Worm (Caenorhabditis elegans) whole organism, mixed stage, embryonic: Measurements from ENCODE around the gene sel-7.

Experiments
- lsy-2 ChIP-seq: fragments of 150-350 bp; optimal IDR thresholded peaks from 2 replicates; lab custom pipeline; 2014; ENCODE audit warnings: missing biosample characterization, missing genetic modification characterization
- nhr-12 ChIP-seq: fragments of 150-350 bp; optimal IDR thresholded peaks from 2 replicates; lab custom pipeline; 2014; ENCODE audit warnings: missing biosample characterization, missing genetic modification characterization
- nhr-28 ChIP-seq: fragments of 150-350 bp; optimal IDR thresholded peaks from 2 replicates; lab custom pipeline; 2014; ENCODE audit warnings: missing biosample characterization, missing genetic modification characterization
- snpc-4 ChIP-seq: fragments of 150-350 bp; optimal IDR thresholded peaks from 2 replicates; lab custom pipeline; 2014; ENCODE audit warnings: missing biosample characterization, missing genetic modification characterization
- tbx-8 ChIP-seq: fragments of 200-800 bp; sonication (Bioruptor generic); optimal IDR thresholded peaks from 2 replicates; lab custom pipeline; 2018; ENCODE audit warnings: mild to moderate bottlenecking, missing genetic modification characterization, moderate library complexity, missing compliant biosample characterization
- unc-39 ChIP-seq: fragments of 150-350 bp; optimal IDR thresholded peaks from 2 replicates; lab custom pipeline; 2014; ENCODE audit warnings: missing biosample characterization, missing genetic modification characterization
- ztf-11 ChIP-seq: fragments of 150-350 bp; optimal IDR thresholded peaks from 2 replicates; lab custom pipeline; 2014; ENCODE audit warnings: missing biosample characterization, missing genetic modification characterization

DNA sequence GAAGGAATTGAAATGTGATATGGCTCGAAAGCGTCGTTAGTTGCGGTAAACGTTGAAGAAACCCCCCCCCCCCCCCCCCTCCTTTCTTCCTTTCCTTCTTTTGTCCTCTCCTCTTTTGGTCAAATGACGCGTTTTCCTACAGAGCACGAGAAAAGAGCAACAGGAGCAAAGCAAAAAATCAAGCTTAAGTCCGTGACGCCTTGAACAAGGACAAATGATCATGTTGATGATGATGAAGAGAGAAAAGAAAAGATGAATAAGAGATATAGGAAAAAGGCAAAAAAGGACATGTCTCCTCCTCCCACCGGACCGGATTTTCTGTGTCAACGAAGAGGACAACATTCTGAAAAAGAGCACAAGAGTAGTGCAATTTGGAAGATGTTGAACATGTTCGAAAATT is 19.3 kb upstream of the sel-7 start:
- no peak for TF ChIP-seq unc-39 (tag; lab: Kevin White, UChicago)
- TF ChIP-seq nhr-12 (tag; lab: Kevin White, UChicago), result no peak
- no peak for TF ChIP-seq ztf-11 (tag; lab: Kevin White, UChicago)
- TF ChIP-seq tbx-8, result no peak
- TF ChIP-seq nhr-28 (tag; lab: Kevin White, UChicago), result no peak
- TF ChIP-seq snpc-4, result no peak
- TF ChIP-seq lsy-2 (tag; lab: Kevin White, UChicago), result no peak
